Fruit fly (Drosophila melanogaster) whole organism, embryonic: ENCODE data around the gene CG14853.
A peak's percentile ranks its signal among the peaks of the same experiment; 100 is the strongest.

Experiments used
- Ada2b ChIP-seq: fragments of 200-800 bp; sonication (Bioruptor generic); IDR thresholded peaks from 2 replicates; pipeline ENCODE4 v1.3.6; 2022; ENCODE audit warnings: missing biosample characterization, missing genetic modification characterization
- CG12236 ChIP-seq: fragments of 200-800 bp; sonication (Bioruptor generic); optimal IDR thresholded peaks from 2 replicates; lab custom pipeline; 2016; ENCODE audit warnings: missing biosample characterization, missing genetic modification characterization
- CG1233 ChIP-seq: fragments of 200-800 bp; sonication (Bioruptor generic); optimal IDR thresholded peaks from 4 replicates; lab custom pipeline; 2018; ENCODE audit warnings: missing biosample characterization, mild to moderate bottlenecking, missing genetic modification characterization
- CG13894 ChIP-seq: fragments of 200-800 bp; sonication (Bioruptor generic); optimal IDR thresholded peaks from 3 replicates; lab custom pipeline; 2018; ENCODE audit warnings: missing biosample characterization, mild to moderate bottlenecking, missing genetic modification characterization, moderate library complexity
- CG15269 ChIP-seq: fragments of 200-800 bp; sonication (Bioruptor generic); optimal IDR thresholded peaks from 2 replicates; lab custom pipeline; 2018; ENCODE audit warnings: missing biosample characterization, mild to moderate bottlenecking, missing genetic modification characterization, moderate library complexity
- CG1529 ChIP-seq: fragments of 200-800 bp; sonication (Bioruptor generic); optimal IDR thresholded peaks from 3 replicates; lab custom pipeline; 2018; ENCODE audit warnings: missing biosample characterization, missing genetic modification characterization
- CG17186 ChIP-seq: fragments of 200-800 bp; sonication (Bioruptor generic); optimal IDR thresholded peaks from 3 replicates; lab custom pipeline; 2017; ENCODE audit warnings: missing biosample characterization, missing genetic modification reagents, missing genetic modification characterization
- CG17361 ChIP-seq: fragments of 200-800 bp; sonication (Bioruptor generic); IDR thresholded peaks from 3 replicates; pipeline ENCODE4 v1.3.6; 2022; ENCODE audit warnings: missing biosample characterization, missing genetic modification characterization
- CG17802 ChIP-seq: fragments of 200-800 bp; sonication (Bioruptor generic); optimal IDR thresholded peaks from 2 replicates; lab custom pipeline; 2018; ENCODE audit warnings: missing biosample characterization, mild to moderate bottlenecking, missing genetic modification characterization, moderate library complexity
- CG1792 ChIP-seq: fragments of 200-800 bp; sonication (Bioruptor generic); optimal IDR thresholded peaks from 2 replicates; lab custom pipeline; 2016; ENCODE audit warnings: missing biosample characterization, missing genetic modification characterization
- CG2678 ChIP-seq: fragments of 200-800 bp; sonication (Bioruptor generic); optimal IDR thresholded peaks from 3 replicates; lab custom pipeline; 2019; ENCODE audit warnings: missing biosample characterization, mild to moderate bottlenecking, missing genetic modification characterization, moderate library complexity
- CG2875 ChIP-seq: fragments of 200-800 bp; sonication (Bioruptor generic); optimal IDR thresholded peaks from 2 replicates; lab custom pipeline; 2017; ENCODE audit warnings: missing biosample characterization, mild to moderate bottlenecking, missing genetic modification characterization, missing genetic modification reagents
- CG31388 ChIP-seq: fragments of 200-800 bp; sonication (Bioruptor generic); optimal IDR thresholded peaks from 2 replicates; lab custom pipeline; 2016; ENCODE audit warnings: missing biosample characterization, missing genetic modification characterization
- CG31441 ChIP-seq: fragments of 200-800 bp; sonication (Bioruptor generic); IDR thresholded peaks from 2 replicates; pipeline ENCODE4 v1.3.6; 2022; ENCODE audit warnings: missing biosample characterization, missing genetic modification characterization
- CG33557 ChIP-seq: fragments of 200-800 bp; sonication (Bioruptor generic); optimal IDR thresholded peaks from 2 replicates; lab custom pipeline; 2019; ENCODE audit warnings: missing biosample characterization, mild to moderate bottlenecking, missing genetic modification characterization, moderate library complexity
- CG7556 ChIP-seq: fragments of 200-800 bp; sonication (Bioruptor generic); optimal IDR thresholded peaks from 2 replicates; lab custom pipeline; 2017; ENCODE audit warnings: missing biosample characterization, mild to moderate bottlenecking, missing genetic modification characterization
- CG8388 ChIP-seq: fragments of 200-800 bp; sonication (Bioruptor generic); optimal IDR thresholded peaks from 2 replicates; lab custom pipeline; 2019; ENCODE audit warnings: missing biosample characterization, mild to moderate bottlenecking, missing genetic modification characterization, moderate library complexity
- Chrac-16 ChIP-seq: fragments of 200-800 bp; sonication (Bioruptor generic); optimal IDR thresholded peaks from 3 replicates; lab custom pipeline; 2016; ENCODE audit warnings: missing biosample characterization, missing genetic modification characterization
- CoRest ChIP-seq: fragments of 200-800 bp; sonication (Bioruptor generic); optimal IDR thresholded peaks from 3 replicates; lab custom pipeline; 2018; ENCODE audit warnings: missing biosample characterization, mild to moderate bottlenecking, missing genetic modification characterization, moderate library complexity
- D ChIP-seq, 2 experiments: fragments of 200-800 bp in 1 of 2; fragments of >200 bp in 1 of 2; sonication (Bioruptor generic) in 1 of 2; optimal IDR thresholded peaks; 2 replicates in 1 of 2; 3 replicates in 1 of 2; lab custom pipeline; 2017; ENCODE audit warnings: mild to moderate bottlenecking in 1 of 2, missing biosample characterization in 1 of 2, missing genetic modification characterization in 1 of 2, missing genetic modification reagents in 1 of 2
- Dbx ChIP-seq: fragments of 200-800 bp; sonication (Bioruptor generic); IDR thresholded peaks from 3 replicates; pipeline ENCODE4 v1.3.6; 2022; ENCODE audit warnings: missing biosample characterization, missing genetic modification characterization
- Fer1 ChIP-seq: fragments of 200-800 bp; sonication (Bioruptor generic); optimal IDR thresholded peaks from 2 replicates; lab custom pipeline; 2017; ENCODE audit warnings: missing biosample characterization, mild to moderate bottlenecking, missing genetic modification characterization
- H2.0 ChIP-seq: fragments of 200-800 bp; sonication (Bioruptor generic); IDR thresholded peaks from 2 replicates; pipeline ENCODE4 v1.3.6; 2022; ENCODE audit warnings: missing biosample characterization, missing genetic modification characterization
- Hr39 ChIP-seq: fragments of >200 bp; optimal IDR thresholded peaks from 2 replicates; lab custom pipeline; 2017
- Med ChIP-seq: fragments of 200-800 bp; sonication (Bioruptor generic); peaks from one replicate; lab custom pipeline; 2016; ENCODE audit warnings: missing biosample characterization, missing genetic modification characterization, mild to moderate bottlenecking, inconsistent platforms, moderate library complexity
- Rx ChIP-seq: fragments of 200-800 bp; sonication (Bioruptor generic); IDR thresholded peaks from 2 replicates; pipeline ENCODE4 v1.3.6; 2022; ENCODE audit warnings: missing biosample characterization, missing genetic modification characterization
- Sox100B ChIP-seq: fragments of 200-800 bp; sonication (Bioruptor generic); optimal IDR thresholded peaks from 3 replicates; lab custom pipeline; 2018; ENCODE audit warnings: missing biosample characterization, mild to moderate bottlenecking, missing genetic modification characterization
- Tbp ChIP-seq: fragments of >200 bp; optimal IDR thresholded peaks from 2 replicates; lab custom pipeline; 2018; ENCODE audit warnings: missing biosample characterization, missing genetic modification characterization
- Trl ChIP-seq, 3 experiments: fragments of >200 bp in 2 of 3; fragments of 200-800 bp in 1 of 3; sonication (Bioruptor generic) in 1 of 3; optimal IDR thresholded peaks; 2 replicates in 1 of 3; 3 replicates in 2 of 3; lab custom pipeline; 2016 to 2017; ENCODE audit warnings: missing biosample characterization in 1 of 3, missing genetic modification characterization in 1 of 3
- Xbp1 ChIP-seq: fragments of 200-800 bp; sonication (Bioruptor generic); optimal IDR thresholded peaks from 3 replicates; lab custom pipeline; 2016; ENCODE audit warnings: missing biosample characterization, mild to moderate bottlenecking, missing genetic modification characterization
- bbx ChIP-seq: fragments of 200-800 bp; sonication (Bioruptor generic); IDR thresholded peaks from 2 replicates; pipeline ENCODE4 v1.3.6; 2022; ENCODE audit warnings: missing biosample characterization, missing genetic modification characterization; ENCODE audit not compliant: partially characterized antibody
- br ChIP-seq: fragments of >200 bp; optimal IDR thresholded peaks from 2 replicates; lab custom pipeline; 2017
- chm ChIP-seq: fragments of 200-800 bp; sonication (Bioruptor generic); IDR thresholded peaks from 2 replicates; pipeline ENCODE4 v1.3.6; 2022; ENCODE audit warnings: missing biosample characterization, missing genetic modification characterization
- croc ChIP-seq: fragments of 200-800 bp; sonication (Bioruptor generic); conservative IDR thresholded peaks from 3 replicates; pipeline ENCODE4 v1.3.6; 2022; ENCODE audit warnings: missing biosample characterization, missing genetic modification characterization
- cwo ChIP-seq: fragments of 200-800 bp; sonication (Bioruptor generic); optimal IDR thresholded peaks from 3 replicates; lab custom pipeline; 2017; ENCODE audit warnings: missing biosample characterization, missing genetic modification characterization, mild to moderate bottlenecking, moderate library complexity, missing genetic modification reagents
- dati ChIP-seq: fragments of 200-800 bp; sonication (Bioruptor generic); IDR thresholded peaks from 2 replicates; pipeline ENCODE4 v1.3.6; 2022; ENCODE audit warnings: missing biosample characterization, missing genetic modification characterization
- dysf ChIP-seq: fragments of 200-800 bp; sonication (Bioruptor generic); IDR thresholded peaks from 3 replicates; pipeline ENCODE4 v1.3.6; 2022; ENCODE audit warnings: missing biosample characterization, missing genetic modification characterization
- eve ChIP-seq, 2 experiments: fragments of >200 bp; optimal IDR thresholded peaks; 2 replicates each; lab custom pipeline; 2017; ENCODE audit warnings: missing biosample characterization in 2 of 2, missing genetic modification characterization in 2 of 2
- grau ChIP-seq: fragments of 200-800 bp; optimal IDR thresholded peaks from 3 replicates; lab custom pipeline; 2019; ENCODE audit warnings: missing biosample characterization, mild to moderate bottlenecking, missing genetic modification characterization, moderate library complexity
- hbn ChIP-seq: fragments of 200-800 bp; sonication (Bioruptor generic); IDR thresholded peaks from 2 replicates; pipeline ENCODE4 v1.3.6; 2022; ENCODE audit warnings: missing biosample characterization, missing genetic modification characterization; ENCODE audit not compliant: partially characterized antibody
- lola ChIP-seq, 3 experiments: fragments of >200 bp in 2 of 3; fragments of 200-800 bp in 1 of 3; sonication (Bioruptor generic) in 1 of 3; optimal IDR thresholded peaks; 2 replicates each; lab custom pipeline; 2017 to 2019; ENCODE audit warnings: missing biosample characterization in 3 of 3, missing genetic modification characterization in 3 of 3, mild to moderate bottlenecking in 1 of 3, moderate library complexity in 1 of 3
- nmo ChIP-seq: fragments of 200-800 bp; sonication (Bioruptor generic); optimal IDR thresholded peaks from 2 replicates; lab custom pipeline; 2018; ENCODE audit warnings: missing biosample characterization, mild to moderate bottlenecking, missing genetic modification characterization, moderate library complexity
- pan ChIP-seq, 4 experiments: fragments of >200 bp in 3 of 4; fragments of 200-800 bp in 1 of 4; sonication (Bioruptor generic) in 1 of 4; optimal IDR thresholded peaks in 3 of 4; IDR thresholded peaks in 1 of 4; 2 replicates each; pipeline versions ENCODE4 v1.3.6 to Lab custom; 2017 to 2022; ENCODE audit warnings: missing biosample characterization in 2 of 4, missing genetic modification characterization in 2 of 4, mixed read lengths in 1 of 4
- shn ChIP-seq: fragments of 200-800 bp; sonication (Bioruptor generic); optimal IDR thresholded peaks from 3 replicates; lab custom pipeline; 2016; ENCODE audit warnings: missing biosample characterization, missing genetic modification characterization
- tin ChIP-seq: fragments of 200-800 bp; sonication (Bioruptor generic); optimal IDR thresholded peaks from 3 replicates; lab custom pipeline; 2016; ENCODE audit warnings: missing biosample characterization, missing genetic modification characterization
- trh ChIP-seq: fragments of 200-800 bp; sonication (Bioruptor generic); optimal IDR thresholded peaks from 2 replicates; lab custom pipeline; 2016; ENCODE audit warnings: missing biosample characterization, missing genetic modification characterization
- wek ChIP-seq: fragments of 200-800 bp; sonication (Bioruptor generic); optimal IDR thresholded peaks from 3 replicates; lab custom pipeline; 2018; ENCODE audit warnings: missing biosample characterization, mild to moderate bottlenecking, missing genetic modification characterization, moderate library complexity
- wor ChIP-seq: fragments of 200-800 bp; sonication (Bioruptor generic); IDR thresholded peaks from 2 replicates; pipeline ENCODE4 v1.3.6; 2022; ENCODE audit warnings: missing biosample characterization, missing genetic modification characterization
- z ChIP-seq: fragments of 200-800 bp; sonication (Bioruptor generic); IDR thresholded peaks from 3 replicates; pipeline ENCODE4 v1.3.6; 2022; ENCODE audit warnings: missing biosample characterization, missing genetic modification characterization

The CG14853 gene

DNA sequence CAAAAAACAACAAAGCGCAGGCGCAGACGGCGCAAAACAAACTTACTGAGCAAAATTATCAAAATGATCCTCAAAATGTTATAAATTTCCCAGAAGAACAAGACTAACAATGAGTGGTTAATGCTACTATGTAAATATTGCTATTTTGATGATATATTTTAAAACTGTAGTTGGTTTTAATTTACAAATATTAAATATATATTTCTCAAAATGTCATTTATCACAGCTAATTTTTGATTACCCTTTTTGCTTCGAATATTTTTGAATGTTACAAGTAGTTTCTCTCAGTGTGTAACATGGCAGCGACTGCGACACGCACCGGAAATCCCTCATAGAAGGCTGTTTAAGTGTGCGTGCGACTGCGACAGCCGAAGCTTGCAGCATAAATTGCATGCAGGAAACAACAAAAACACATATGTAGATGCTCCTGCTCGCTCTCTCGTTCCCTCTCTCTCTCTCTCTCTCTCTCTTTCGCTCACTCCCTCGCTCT lies 11.5 kb upstream of the CG14853 start (continued):
- TF ChIP-seq Med (GFP tag; lab: Kevin White, UChicago), result peak; percentile 63
- peak; percentile 45 for TF ChIP-seq CG2678 (tag; lab: Kevin White, UChicago)
- 0 out of 2 replicates have a peak, but pooled peaks have one; percentile 10 for TF ChIP-seq Ada2b
- no peak for TF ChIP-seq bbx (GFP tag; lab: Robert Waterston, UW)
- peak; percentile 22 for TF ChIP-seq CG15269
- TF ChIP-seq shn, result no peak
- no peak for TF ChIP-seq Tbp (GFP tag; lab: Kevin White, UChicago)
- TF ChIP-seq CG13894 (tag; lab: Kevin White, UChicago), result no peak
- TF ChIP-seq D (optimal IDR thresholded peaks at IDR 0.05; lab: Kevin White, UChicago), result no peak
- TF ChIP-seq D (GFP tag; optimal IDR thresholded peaks at IDR 0.05; lab: Kevin White, UChicago), result peak; percentile 56
- 0 out of 2 replicates have a peak, but pooled peaks have one; percentile 36 for TF ChIP-seq chm (GFP tag; lab: Robert Waterston, UW)
- peak; percentile 45 for TF ChIP-seq CG7556
- peak; percentile 42 for TF ChIP-seq CoRest (tag; lab: Kevin White, UChicago)
- TF ChIP-seq CG12236, result no peak
- no peak for TF ChIP-seq Hr39 (lab: Kevin White, UChicago)
- peak in 1 of 3 experiments; percentile 56 for TF ChIP-seq lola (GFP tag; optimal IDR thresholded peaks at IDR 0.05; lab: Kevin White, UChicago)
- TF ChIP-seq CG17802 (tag; lab: Kevin White, UChicago), result no peak
- no peak for TF ChIP-seq cwo
- no peak for TF ChIP-seq br (lab: Kevin White, UChicago)
- TF ChIP-seq CG31388 (GFP tag; lab: Kevin White, UChicago), result no peak
- no peak for TF ChIP-seq eve (GFP tag; optimal IDR thresholded peaks at IDR 0.05; lab: Kevin White, UChicago)
- TF ChIP-seq H2.0, result no peak
- TF ChIP-seq CG33557 (GFP tag; lab: Kevin White, UChicago), result peak; percentile 6
- no peak for TF ChIP-seq z (GFP tag; lab: Robert Waterston, UW)
- peak; percentile 50 for TF ChIP-seq Sox100B (GFP tag; lab: Kevin White, UChicago)
- TF ChIP-seq CG2875 (GFP tag; lab: Kevin White, UChicago), result peak; percentile 1
- TF ChIP-seq dysf, result peak; percentile 38; the same call in 2 of the 3 replicates
- TF ChIP-seq dati (GFP tag; lab: Robert Waterston, UW), result 0 out of 2 replicates have a peak, but pooled peaks have one; percentile 24
- TF ChIP-seq CG1529, result peak; percentile 32
- peak; percentile 49 to 50 for TF ChIP-seq Trl (optimal IDR thresholded peaks at IDR 0.05; lab: Kevin White, UChicago)
- TF ChIP-seq Trl (GFP tag; optimal IDR thresholded peaks at IDR 0.05; lab: Kevin White, UChicago), result no peak
- peak; percentile 60 for TF ChIP-seq CG17361
- TF ChIP-seq Chrac-16 (GFP tag; lab: Kevin White, UChicago), result no peak
- peak; percentile 28 for TF ChIP-seq Xbp1 (GFP tag; lab: Kevin White, UChicago)
- 0 out of 3 replicates have a peak, but pooled peaks have one; percentile 24 for TF ChIP-seq croc (GFP tag; lab: Robert Waterston, UW)
- no peak for TF ChIP-seq CG1792
- TF ChIP-seq CG8388 (GFP tag; lab: Kevin White, UChicago), result peak; percentile 37
- no peak for TF ChIP-seq wek (GFP tag; lab: Kevin White, UChicago)
- TF ChIP-seq Dbx (GFP tag; lab: Robert Waterston, UW), result no peak
- peak; percentile 41 for TF ChIP-seq nmo (GFP tag; lab: Kevin White, UChicago)
- no peak for TF ChIP-seq hbn (GFP tag; lab: Robert Waterston, UW)
- TF ChIP-seq tin (GFP tag; lab: Kevin White, UChicago), result no peak
- TF ChIP-seq CG1233 (GFP tag; lab: Kevin White, UChicago), result peak; percentile 1
- peak; percentile 59 for TF ChIP-seq CG31441 (GFP tag; lab: Robert Waterston, UW)
- no peak for TF ChIP-seq wor (GFP tag; lab: Robert Waterston, UW)
- no peak for TF ChIP-seq pan (optimal IDR thresholded peaks at IDR 0.05; lab: Kevin White, UChicago)
- TF ChIP-seq pan (GFP tag; optimal IDR thresholded peaks at IDR 0.05 in 1 of 2, IDR thresholded peaks at IDR 0.05 in 1 of 2), result peak in 1 of 2 experiments; percentile 37
- no peak for TF ChIP-seq CG17186 (GFP tag; lab: Kevin White, UChicago)
- peak; percentile 37 for TF ChIP-seq grau (tag; lab: Kevin White, UChicago)
- TF ChIP-seq Fer1 (GFP tag; lab: Kevin White, UChicago), result no peak
- no peak for TF ChIP-seq trh (GFP tag; lab: Kevin White, UChicago)
- TF ChIP-seq Rx, result no peak
